Worm (Caenorhabditis elegans) whole organism, young adult: ENCODE measurements around the gene C01G5.9.

Experiments
- B0336.3 ChIP-seq: fragments of 200-800 bp; sonication (Bioruptor generic); IDR thresholded peaks from 2 replicates; pipeline ENCODE4 v1.3.6; 2022; ENCODE audit warnings: missing genetic modification characterization, missing compliant biosample characterization
- D2030.7 ChIP-seq: fragments of 200-800 bp; sonication (Bioruptor generic); IDR thresholded peaks from 2 replicates; pipeline ENCODE4 v1.3.6; 2022; ENCODE audit warnings: missing genetic modification reagents, missing genetic modification characterization, missing compliant biosample characterization
- F10E7.11 ChIP-seq: sonication (generic microtip); optimal IDR thresholded peaks from 2 replicates; lab custom pipeline; 2017; ENCODE audit warnings: mild to moderate bottlenecking, missing genetic modification characterization, moderate library complexity, missing compliant biosample characterization
- F22D6.2 ChIP-seq: sonication (generic microtip); optimal IDR thresholded peaks from 2 replicates; lab custom pipeline; 2016; ENCODE audit warnings: mild to moderate bottlenecking, missing genetic modification characterization, missing compliant biosample characterization
- F33H1.4 ChIP-seq: fragments of 200-800 bp; sonication (Bioruptor generic); IDR thresholded peaks from 2 replicates; pipeline ENCODE4 v1.3.6; 2022; ENCODE audit warnings: missing genetic modification reagents, missing genetic modification characterization, missing compliant biosample characterization
- F55B11.4 ChIP-seq: sonication (generic microtip); optimal IDR thresholded peaks from 2 replicates; lab custom pipeline; 2016; ENCODE audit warnings: missing compliant biosample characterization, missing genetic modification characterization, borderline replicate concordance; ENCODE audit not compliant: insufficient read depth
- F57A8.1 ChIP-seq: fragments of 200-800 bp; sonication (Bioruptor generic); optimal IDR thresholded peaks from 2 replicates; lab custom pipeline; 2018; ENCODE audit warnings: mild to moderate bottlenecking, missing genetic modification characterization, moderate library complexity, missing compliant biosample characterization
- F57C9.4 ChIP-seq: sonication (generic microtip); optimal IDR thresholded peaks from 2 replicates; lab custom pipeline; 2017; ENCODE audit warnings: mild to moderate bottlenecking, missing genetic modification characterization, missing compliant biosample characterization
- K11D2.4 ChIP-seq: fragments of 200-800 bp; sonication (Bioruptor generic); IDR thresholded peaks from 2 replicates; pipeline ENCODE4 v1.3.6; 2022; ENCODE audit warnings: missing genetic modification reagents, missing genetic modification characterization, missing compliant biosample characterization
- T26A5.8 ChIP-seq: sonication (generic microtip); optimal IDR thresholded peaks from 2 replicates; lab custom pipeline; 2016; ENCODE audit warnings: missing genetic modification characterization, missing compliant biosample characterization
- Y53G8AR.9 ChIP-seq: fragments of 200-800 bp; sonication (Bioruptor generic); conservative IDR thresholded peaks from 2 replicates; pipeline ENCODE4 v1.3.6; 2022; ENCODE audit warnings: missing genetic modification reagents, missing genetic modification characterization, missing compliant biosample characterization
- Y67H2A.10 ChIP-seq: fragments of 200-800 bp; sonication (Bioruptor generic); conservative IDR thresholded peaks from 2 replicates; pipeline ENCODE4 v1.3.6; 2022; ENCODE audit warnings: missing genetic modification reagents, missing genetic modification characterization, missing compliant biosample characterization
- Y79H2A.3 ChIP-seq: fragments of 200-800 bp; sonication (Bioruptor generic); conservative IDR thresholded peaks from 2 replicates; pipeline ENCODE4 v1.3.6; 2022; ENCODE audit warnings: missing genetic modification reagents, missing genetic modification characterization, missing compliant biosample characterization
- Y95B8A.8 ChIP-seq: fragments of 200-800 bp; sonication (Bioruptor generic); IDR thresholded peaks from 2 replicates; pipeline ENCODE4 v1.3.6; 2022; ENCODE audit warnings: missing genetic modification reagents, missing genetic modification characterization, missing compliant biosample characterization
- attf-6 ChIP-seq: fragments of 200-800 bp; sonication (Bioruptor generic); IDR thresholded peaks from 2 replicates; pipeline ENCODE4 v1.3.6; 2022; ENCODE audit warnings: missing genetic modification reagents, missing genetic modification characterization, missing compliant biosample characterization
- bed-1 ChIP-seq: fragments of 200-800 bp; sonication (Bioruptor generic); IDR thresholded peaks from 2 replicates; pipeline ENCODE4 v1.3.6; 2022; ENCODE audit warnings: missing genetic modification reagents, missing genetic modification characterization, missing compliant biosample characterization
- ceh-100 ChIP-seq: fragments of 200-800 bp; sonication (Bioruptor generic); IDR thresholded peaks from 2 replicates; pipeline ENCODE4 v1.3.6; 2022; ENCODE audit warnings: missing genetic modification reagents, missing genetic modification characterization, missing compliant biosample characterization
- ceh-27 ChIP-seq: fragments of 200-800 bp; sonication (Bioruptor generic); optimal IDR thresholded peaks from 2 replicates; lab custom pipeline; 2018; ENCODE audit warnings: mild to moderate bottlenecking, missing genetic modification characterization, moderate library complexity, missing compliant biosample characterization
- ceh-40 ChIP-seq: fragments of 200-800 bp; sonication (Bioruptor generic); IDR thresholded peaks from 2 replicates; pipeline ENCODE4 v1.3.6; 2022; ENCODE audit warnings: missing genetic modification characterization, missing compliant biosample characterization
- dpl-1 ChIP-seq: fragments of 150-350 bp; optimal IDR thresholded peaks from 2 replicates; lab custom pipeline; 2014; ENCODE audit warnings: missing biosample characterization, missing genetic modification reagents, missing genetic modification characterization
- egl-44 ChIP-seq: fragments of 200-800 bp; sonication (Bioruptor generic); IDR thresholded peaks from 2 replicates; pipeline ENCODE4 v1.3.6; 2022; ENCODE audit warnings: missing genetic modification reagents, missing genetic modification characterization, missing compliant biosample characterization
- ekl-4 ChIP-seq: fragments of 200-800 bp; sonication (Bioruptor generic); IDR thresholded peaks from 2 replicates; pipeline ENCODE4 v1.3.6; 2022; ENCODE audit warnings: missing genetic modification reagents, missing genetic modification characterization, missing compliant biosample characterization
- ets-4 ChIP-seq: fragments of 200-800 bp; sonication (Bioruptor generic); optimal IDR thresholded peaks from 2 replicates; lab custom pipeline; 2018; ENCODE audit warnings: mild to moderate bottlenecking, missing genetic modification characterization, missing compliant biosample characterization
- fkh-3 ChIP-seq: sonication (generic microtip); optimal IDR thresholded peaks from 2 replicates; lab custom pipeline; 2016; ENCODE audit warnings: mild to moderate bottlenecking, missing genetic modification characterization, missing compliant biosample characterization
- him-1 ChIP-seq: sonication (generic microtip); optimal IDR thresholded peaks from 2 replicates; lab custom pipeline; 2016; ENCODE audit warnings: missing genotype, missing genetic modification reagents, missing genetic modification characterization, missing compliant biosample characterization
- hmg-1.2 ChIP-seq: fragments of 200-800 bp; sonication (Bioruptor generic); IDR thresholded peaks from 2 replicates; pipeline ENCODE4 v1.3.6; 2022; ENCODE audit warnings: missing genetic modification reagents, missing genetic modification characterization, missing compliant biosample characterization
- hsf-1 ChIP-seq: fragments of 200-800 bp; sonication (Bioruptor generic); IDR thresholded peaks from 2 replicates; pipeline ENCODE4 v1.3.6; 2022; ENCODE audit warnings: missing genetic modification reagents, missing genetic modification characterization, missing compliant biosample characterization
- lag-1 ChIP-seq: fragments of 200-800 bp; sonication (Bioruptor generic); IDR thresholded peaks from 2 replicates; pipeline ENCODE4 v1.3.6; 2022; ENCODE audit warnings: missing genetic modification reagents, missing genetic modification characterization, missing compliant biosample characterization
- let-607 ChIP-seq, 2 experiments: fragments of 200-800 bp in 1 of 2; sonication (Bioruptor generic) in 1 of 2; sonication (generic microtip) in 1 of 2; optimal IDR thresholded peaks; 2 replicates each; lab custom pipeline; 2016 to 2018; ENCODE audit warnings: mild to moderate bottlenecking in 2 of 2, missing compliant biosample characterization in 2 of 2, missing genetic modification characterization in 2 of 2, moderate library complexity in 2 of 2, missing genotype in 1 of 2
- lin-54 ChIP-seq: fragments of 200-800 bp; sonication (Bioruptor generic); optimal IDR thresholded peaks from 2 replicates; lab custom pipeline; 2018; ENCODE audit warnings: mild to moderate bottlenecking, missing genetic modification characterization, missing compliant biosample characterization
- lsl-1 ChIP-seq: fragments of 200-800 bp; sonication (Bioruptor generic); optimal IDR thresholded peaks from 2 replicates; lab custom pipeline; 2018; ENCODE audit warnings: mild to moderate bottlenecking, missing genetic modification characterization, moderate library complexity, missing compliant biosample characterization
- madf-10 ChIP-seq: sonication (generic microtip); optimal IDR thresholded peaks from 2 replicates; lab custom pipeline; 2016; ENCODE audit warnings: mild to moderate bottlenecking, missing genetic modification characterization, missing compliant biosample characterization
- madf-6 ChIP-seq: fragments of 200-800 bp; sonication (Bioruptor generic); IDR thresholded peaks from 2 replicates; pipeline ENCODE4 v1.3.6; 2022; ENCODE audit warnings: missing genetic modification reagents, missing genetic modification characterization, missing compliant biosample characterization
- mcd-1 ChIP-seq: fragments of 200-800 bp; sonication (Bioruptor generic); IDR thresholded peaks from 2 replicates; pipeline ENCODE4 v1.3.6; 2022; ENCODE audit warnings: missing genetic modification reagents, missing genetic modification characterization, missing compliant biosample characterization
- nfya-1 ChIP-seq: sonication (generic microtip); optimal IDR thresholded peaks from 2 replicates; lab custom pipeline; 2017; ENCODE audit warnings: antibody characterized with exemption, missing compliant biosample characterization, missing genetic modification characterization, borderline replicate concordance; ENCODE audit not compliant: insufficient read depth
- nhr-179 ChIP-seq: sonication (generic microtip); optimal IDR thresholded peaks from 2 replicates; lab custom pipeline; 2016; ENCODE audit warnings: mild to moderate bottlenecking, missing genetic modification characterization, missing compliant biosample characterization
- nhr-90 ChIP-seq: sonication (generic microtip); optimal IDR thresholded peaks from 2 replicates; lab custom pipeline; 2016; ENCODE audit warnings: missing genotype, mild to moderate bottlenecking, missing genetic modification characterization, missing compliant biosample characterization
- rec-8 ChIP-seq, 2 experiments: sonication (generic microtip); optimal IDR thresholded peaks; 2 replicates each; lab custom pipeline; 2016; ENCODE audit warnings: mild to moderate bottlenecking in 2 of 2, missing genetic modification characterization in 2 of 2, missing genetic modification reagents in 2 of 2, missing genotype in 2 of 2, missing biosample characterization in 1 of 2, missing compliant biosample characterization in 1 of 2, moderate library complexity in 1 of 2
- sdz-38 ChIP-seq: sonication (generic microtip); optimal IDR thresholded peaks from 2 replicates; lab custom pipeline; 2016; ENCODE audit warnings: missing genotype, missing genetic modification characterization, missing compliant biosample characterization
- sea-2 ChIP-seq: fragments of 200-800 bp; sonication (Bioruptor generic); IDR thresholded peaks from 2 replicates; pipeline ENCODE4 v1.3.6; 2022; ENCODE audit warnings: missing genetic modification characterization, missing compliant biosample characterization
- snpc-1.1 ChIP-seq: sonication (generic microtip); optimal IDR thresholded peaks from 2 replicates; lab custom pipeline; 2017; ENCODE audit warnings: missing genetic modification characterization, mild to moderate bottlenecking, missing compliant biosample characterization, antibody characterized with exemption, moderate library complexity, missing genotype, missing genetic modification reagents; ENCODE audit not compliant: insufficient read depth
- snpc-3.4 ChIP-seq: sonication (generic microtip); optimal IDR thresholded peaks from 2 replicates; lab custom pipeline; 2017; ENCODE audit warnings: missing genetic modification characterization, mild to moderate bottlenecking, missing compliant biosample characterization, antibody characterized with exemption, moderate library complexity, missing genotype, missing genetic modification reagents
- unc-130 ChIP-seq: sonication (generic microtip); optimal IDR thresholded peaks from 2 replicates; lab custom pipeline; 2016; ENCODE audit warnings: missing genetic modification reagents, missing genetic modification characterization, missing compliant biosample characterization
- unc-62 ChIP-seq: fragments of 150-350 bp; optimal IDR thresholded peaks from 2 replicates; lab custom pipeline; 2014; ENCODE audit warnings: missing biosample characterization, missing genetic modification reagents, missing genetic modification characterization
- xnd-1 ChIP-seq: sonication (generic microtip); optimal IDR thresholded peaks from 2 replicates; lab custom pipeline; 2016; ENCODE audit warnings: missing genotype, missing genetic modification reagents, missing genetic modification characterization, missing compliant biosample characterization
- zim-3 ChIP-seq: sonication (generic microtip); optimal IDR thresholded peaks from 2 replicates; lab custom pipeline; 2017; ENCODE audit warnings: mild to moderate bottlenecking, missing genetic modification characterization, moderate library complexity, missing compliant biosample characterization
- ztf-26 ChIP-seq: sonication (generic microtip); optimal IDR thresholded peaks from 2 replicates; lab custom pipeline; 2017; ENCODE audit warnings: missing genetic modification characterization, missing compliant biosample characterization
- ztf-6 ChIP-seq: fragments of 200-800 bp; sonication (Bioruptor generic); IDR thresholded peaks from 2 replicates; pipeline ENCODE4 v1.3.6; 2022; ENCODE audit warnings: missing genetic modification reagents, missing genetic modification characterization, missing compliant biosample characterization

Gene C01G5.9

ce11 chrIV:6526522-6526921 lies 6.8 kb downstream of the C01G5.9 start (continued):
- TF ChIP-seq xnd-1 (tag; lab: Kevin White, UChicago) (peak; percentile 34), F57A8.1 (no peak), F55B11.4 (tag; lab: Kevin White, UChicago) (no peak), fkh-3 (tag; lab: Kevin White, UChicago) (peak; percentile 52), mcd-1 (GFP tag; lab: Robert Waterston, UW) (no peak), unc-62 (GFP tag; lab: Kevin White, UChicago) (no peak), sdz-38 (tag; lab: Kevin White, UChicago) (no peak), zim-3 (tag; lab: Kevin White, UChicago) (peak; percentile 19), Y95B8A.8 (no peak), him-1 (tag; lab: Kevin White, UChicago) (peak; percentile 12), ztf-26 (no peak), ztf-6 (GFP tag; lab: Robert Waterston, UW) (no peak), ets-4 (GFP tag; lab: Kevin White, UChicago) (no peak), hmg-1.2 (GFP tag; lab: Robert Waterston, UW) (peak; percentile 34; the same call in 1 of the 2 replicates), B0336.3 (peak; percentile 63; the same call in 1 of the 2 replicates), K11D2.4 (GFP tag; lab: Robert Waterston, UW) (no peak), nhr-90 (tag; lab: Kevin White, UChicago) (no peak), unc-130 (GFP tag; lab: Kevin White, UChicago) (peak; percentile 59), F33H1.4 (peak; percentile 33), Y79H2A.3 (no peak; the same call in 1 of the 2 replicates), attf-6 (GFP tag; lab: Robert Waterston, UW) (peak; percentile 81), D2030.7 (GFP tag; lab: Robert Waterston, UW) (peak; percentile 47; the same call in 1 of the 2 replicates), Y53G8AR.9 (GFP tag; lab: Robert Waterston, UW) (peak; percentile 87), ceh-40 (GFP tag; lab: Robert Waterston, UW) (0 out of 2 replicates have a peak, but pooled peaks have one; percentile 66), ceh-27 (GFP tag; lab: Kevin White, UChicago) (no peak), madf-6 (GFP tag; lab: Robert Waterston, UW) (peak; percentile 74), T26A5.8 (no peak), egl-44 (GFP tag; lab: Robert Waterston, UW) (0 out of 2 replicates have a peak, but pooled peaks have one; percentile 23), rec-8 (tag; optimal IDR thresholded peaks at IDR 0.05; lab: Kevin White, UChicago) (peak in 1 of 2 experiments; percentile 44), bed-1 (GFP tag; lab: Robert Waterston, UW) (no peak), F10E7.11 (tag; lab: Kevin White, UChicago) (no peak), Y67H2A.10 (GFP tag; lab: Robert Waterston, UW) (no peak), F22D6.2 (no peak), nfya-1 (tag; lab: Kevin White, UChicago) (no peak), lin-54 (GFP tag; lab: Kevin White, UChicago) (peak; percentile 66), madf-10 (tag; lab: Kevin White, UChicago) (no peak), hsf-1 (GFP tag; lab: Robert Waterston, UW) (peak; percentile 68), lsl-1 (GFP tag; lab: Kevin White, UChicago) (peak; percentile 8), sea-2 (GFP tag; lab: Robert Waterston, UW) (no peak), nhr-179 (tag; lab: Kevin White, UChicago) (no peak), lag-1 (GFP tag; lab: Robert Waterston, UW) (no peak), ekl-4 (GFP tag; lab: Robert Waterston, UW) (peak; percentile 88), let-607 (tag; optimal IDR thresholded peaks at IDR 0.05; lab: Kevin White, UChicago) (no peak), F57C9.4 (tag; lab: Kevin White, UChicago) (no peak), ceh-100 (GFP tag; lab: Robert Waterston, UW) (peak; percentile 59), dpl-1 (no peak), snpc-3.4 (tag; lab: Kevin White, UChicago) (peak; percentile 19), snpc-1.1 (tag; lab: Kevin White, UChicago) (peak; percentile 3)
